Fruit fly (Drosophila melanogaster): ENCODE results near the gene SCCRO.

DNA sequence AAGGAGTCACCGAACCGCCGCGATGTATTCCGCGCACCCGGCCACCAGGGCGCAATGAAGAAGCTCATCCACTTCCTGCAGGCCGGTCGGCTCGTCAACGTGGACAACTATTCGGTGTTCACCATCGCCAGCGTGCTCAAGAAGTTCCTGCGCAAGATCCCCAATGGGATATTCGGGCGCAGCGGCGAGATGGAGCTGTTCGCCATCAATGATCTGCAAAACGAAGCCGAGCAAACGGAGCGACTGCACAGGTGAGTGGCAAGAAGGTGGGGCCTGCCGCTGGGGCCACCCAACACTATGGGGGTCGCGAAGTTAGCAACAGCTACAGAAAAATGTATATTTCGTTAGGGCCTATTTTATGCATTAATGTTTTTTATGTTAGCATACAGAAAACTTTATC is 26.5 kb downstream of the SCCRO start:
- TF ChIP-seq kay (GFP tag; ENCODE audit: borderline replicate concordance) (no peak), CG1620 (GFP tag; optimal IDR thresholded peaks at IDR 0.05) (no peak), Mnt (GFP tag; optimal IDR thresholded peaks at IDR 0.05) (no peak), CG33017 (tag; optimal IDR thresholded peaks at IDR 0.05) (no peak), CG5204 (GFP tag; optimal IDR thresholded peaks at IDR 0.05) (no peak), Crg-1 (GFP tag; optimal IDR thresholded peaks at IDR 0.05) (no peak), CG12768 (GFP tag; optimal IDR thresholded peaks at IDR 0.05) (no peak), CG7045 (GFP tag; optimal IDR thresholded peaks at IDR 0.05) (no peak)

All from whole organism, adult.